Fruit fly (Drosophila melanogaster) S2 (cell line): Measurements from ENCODE around the gene lost.

Experiments
- CG8478 ChIP-seq: fragments of >200 bp; optimal IDR thresholded peaks from 2 replicates; lab custom pipeline; 2018
- CTCF ChIP-seq, 2 experiments: fragments of >200 bp; optimal IDR thresholded peaks; 2 replicates each; lab custom pipeline; 2018

- no peak for TF ChIP-seq CG8478 (lab: Kevin White, UChicago)
- no peak for TF ChIP-seq CTCF (optimal IDR thresholded peaks at IDR 0.05; lab: Kevin White, UChicago)
These were observed 13.3 kb downstream of the lost start, which contains the start of gene CG31528 for dm6 chr3R:4416138-4416537.
